Worm (Caenorhabditis elegans) whole organism, early embryonic: ENCODE measurements around the gene F18A12.7.

Experiments used
- B0310.2 ChIP-seq: sonication (generic microtip); optimal IDR thresholded peaks from 2 replicates; lab custom pipeline; 2016; ENCODE audit warnings: mild to moderate bottlenecking, missing genetic modification characterization, missing compliant biosample characterization
- ama-1 ChIP-seq: fragments of 150-350 bp; optimal IDR thresholded peaks from 2 replicates; lab custom pipeline; 2014

- TF ChIP-seq ama-1 (lab: Kevin White, UChicago) (no peak), B0310.2 (tag; lab: Kevin White, UChicago) (no peak)
Measured at ce11 chrII:3428158-3428704, 13.9 kb upstream of the F18A12.7 start.
